Fruit fly (Drosophila melanogaster) whole organism, embryonic: ENCODE data around the gene CG4972.

Source experiments
- Abd-B ChIP-seq: fragments of 200-800 bp; sonication (Bioruptor generic); optimal IDR thresholded peaks from 2 replicates; lab custom pipeline; 2018; ENCODE audit warnings: missing biosample characterization, mild to moderate bottlenecking, missing genetic modification characterization, moderate library complexity
- BEAF-32 ChIP-seq: fragments of 200-800 bp; sonication (Bioruptor generic); optimal IDR thresholded peaks from 3 replicates; lab custom pipeline; 2017; ENCODE audit warnings: missing biosample characterization, missing genetic modification characterization, mild to moderate bottlenecking, moderate library complexity, missing genetic modification reagents
- Bgb ChIP-seq: fragments of 200-800 bp; sonication (Bioruptor generic); IDR thresholded peaks from 2 replicates; pipeline ENCODE4 v1.3.6; 2022; ENCODE audit warnings: missing biosample characterization, missing genetic modification characterization; ENCODE audit not compliant: partially characterized antibody
- CG10267 ChIP-seq: fragments of 200-800 bp; sonication (Bioruptor generic); optimal IDR thresholded peaks from 2 replicates; lab custom pipeline; 2018; ENCODE audit warnings: missing biosample characterization, mild to moderate bottlenecking, missing genetic modification characterization, moderate library complexity
- CG10565 ChIP-seq: fragments of 200-800 bp; sonication (Bioruptor generic); optimal IDR thresholded peaks from 3 replicates; lab custom pipeline; 2016; ENCODE audit warnings: missing biosample characterization, mild to moderate bottlenecking, missing genetic modification characterization
- CG11560 ChIP-seq: fragments of 200-800 bp; sonication (Bioruptor generic); IDR thresholded peaks from 3 replicates; pipeline ENCODE4 v1.3.6; 2022; ENCODE audit warnings: missing biosample characterization, missing genetic modification characterization
- CG14014 ChIP-seq: fragments of 200-800 bp; sonication (Bioruptor generic); IDR thresholded peaks from 2 replicates; pipeline ENCODE4 v1.3.6; 2022; ENCODE audit warnings: missing biosample characterization, missing genetic modification characterization
- CG14710 ChIP-seq: fragments of 200-800 bp; sonication (Bioruptor generic); optimal IDR thresholded peaks from 3 replicates; lab custom pipeline; 2019; ENCODE audit warnings: missing biosample characterization, mild to moderate bottlenecking, missing genetic modification characterization, moderate library complexity
- CG14860 ChIP-seq: fragments of 200-800 bp; sonication (Bioruptor generic); IDR thresholded peaks from 3 replicates; pipeline ENCODE4 v1.3.6; 2022; ENCODE audit warnings: missing biosample characterization, missing genetic modification characterization; ENCODE audit not compliant: partially characterized antibody
- CG17328 ChIP-seq: fragments of 200-800 bp; sonication (Bioruptor generic); IDR thresholded peaks from 2 replicates; pipeline ENCODE4 v1.3.6; 2022; ENCODE audit warnings: missing biosample characterization, missing genetic modification characterization
- CG18476 ChIP-seq: fragments of 200-800 bp; sonication (Bioruptor generic); optimal IDR thresholded peaks from 2 replicates; lab custom pipeline; 2016; ENCODE audit warnings: missing biosample characterization, mild to moderate bottlenecking, missing genetic modification characterization
- CG2116 ChIP-seq: fragments of 200-800 bp; sonication (Bioruptor generic); optimal IDR thresholded peaks from 3 replicates; lab custom pipeline; 2018; ENCODE audit warnings: missing biosample characterization, mild to moderate bottlenecking, missing genetic modification characterization
- CG33557 ChIP-seq: fragments of 200-800 bp; sonication (Bioruptor generic); optimal IDR thresholded peaks from 2 replicates; lab custom pipeline; 2019; ENCODE audit warnings: missing biosample characterization, mild to moderate bottlenecking, missing genetic modification characterization, moderate library complexity
- CG3995 ChIP-seq: fragments of 200-800 bp; sonication (Bioruptor generic); optimal IDR thresholded peaks from 3 replicates; lab custom pipeline; 2016; ENCODE audit warnings: missing biosample characterization, missing genetic modification characterization
- CG42726 ChIP-seq: fragments of 200-800 bp; sonication (Bioruptor generic); IDR thresholded peaks from 2 replicates; pipeline ENCODE4 v1.3.6; 2022; ENCODE audit warnings: missing biosample characterization, missing genetic modification characterization; ENCODE audit not compliant: partially characterized antibody
- CG4617 ChIP-seq: fragments of 200-800 bp; sonication (Bioruptor generic); optimal IDR thresholded peaks from 3 replicates; lab custom pipeline; 2016; ENCODE audit warnings: missing biosample characterization, missing genetic modification characterization, borderline replicate concordance
- CG6854 ChIP-seq: fragments of 200-800 bp; sonication (Bioruptor generic); optimal IDR thresholded peaks from 3 replicates; lab custom pipeline; 2017; ENCODE audit warnings: missing biosample characterization, mild to moderate bottlenecking, missing genetic modification characterization
- CG7357 ChIP-seq: fragments of 200-800 bp; sonication (Bioruptor generic); IDR thresholded peaks from 3 replicates; pipeline ENCODE4 v1.3.6; 2022; ENCODE audit warnings: missing biosample characterization, missing genetic modification characterization
- CG7928 ChIP-seq: fragments of 200-800 bp; sonication (Bioruptor generic); optimal IDR thresholded peaks from 2 replicates; lab custom pipeline; 2017; ENCODE audit warnings: missing biosample characterization, mild to moderate bottlenecking, missing genetic modification characterization
- ERR ChIP-seq: fragments of 200-800 bp; sonication (Bioruptor generic); optimal IDR thresholded peaks from 2 replicates; lab custom pipeline; 2016; ENCODE audit warnings: missing biosample characterization, missing genetic modification characterization
- Elba2 ChIP-seq: fragments of 200-800 bp; sonication (Bioruptor generic); optimal IDR thresholded peaks from 3 replicates; lab custom pipeline; 2016; ENCODE audit warnings: missing biosample characterization, missing genetic modification characterization
- HLHmδ ChIP-seq: fragments of 200-800 bp; sonication (Bioruptor generic); optimal IDR thresholded peaks from 2 replicates; lab custom pipeline; 2018; ENCODE audit warnings: missing biosample characterization, mild to moderate bottlenecking, missing genetic modification characterization, moderate library complexity
- MBD-R2 ChIP-seq: fragments of 200-800 bp; sonication (Bioruptor generic); IDR thresholded peaks from 2 replicates; pipeline ENCODE4 v1.3.6; 2022; ENCODE audit warnings: missing biosample characterization, missing genetic modification characterization
- MESR4 ChIP-seq: fragments of 200-800 bp; sonication (Bioruptor generic); optimal IDR thresholded peaks from 2 replicates; lab custom pipeline; 2018; ENCODE audit warnings: missing biosample characterization, mild to moderate bottlenecking, missing genetic modification characterization, moderate library complexity
- Meics ChIP-seq: fragments of 200-800 bp; sonication (Bioruptor generic); optimal IDR thresholded peaks from 2 replicates; lab custom pipeline; 2017; ENCODE audit warnings: missing biosample characterization, mild to moderate bottlenecking, missing genetic modification characterization
- Rx ChIP-seq: fragments of 200-800 bp; sonication (Bioruptor generic); IDR thresholded peaks from 2 replicates; pipeline ENCODE4 v1.3.6; 2022; ENCODE audit warnings: missing biosample characterization, missing genetic modification characterization
- Ssrp ChIP-seq: fragments of 200-800 bp; sonication (Bioruptor generic); optimal IDR thresholded peaks from 2 replicates; lab custom pipeline; 2018; ENCODE audit warnings: missing biosample characterization, mild to moderate bottlenecking, missing genetic modification characterization, moderate library complexity
- Tbp ChIP-seq: fragments of >200 bp; optimal IDR thresholded peaks from 2 replicates; lab custom pipeline; 2018; ENCODE audit warnings: missing biosample characterization, missing genetic modification characterization
- Usf ChIP-seq: fragments of 200-800 bp; sonication (Bioruptor generic); optimal IDR thresholded peaks from 2 replicates; lab custom pipeline; 2017; ENCODE audit warnings: missing genotype, missing biosample characterization, missing genetic modification characterization
- Vsx1 ChIP-seq: fragments of 200-800 bp; sonication (Bioruptor generic); optimal IDR thresholded peaks from 2 replicates; lab custom pipeline; 2017; ENCODE audit warnings: missing biosample characterization, mild to moderate bottlenecking, missing genetic modification characterization, missing genetic modification reagents
- Xrp1 ChIP-seq: fragments of 200-800 bp; sonication (Bioruptor generic); IDR thresholded peaks from 2 replicates; pipeline ENCODE4 v1.3.6; 2022; ENCODE audit warnings: missing biosample characterization, missing genetic modification characterization
- al ChIP-seq: fragments of 200-800 bp; sonication (Bioruptor generic); IDR thresholded peaks from 2 replicates; pipeline ENCODE4 v1.3.6; 2022; ENCODE audit warnings: missing biosample characterization, missing genetic modification characterization
- amos ChIP-seq: fragments of 200-800 bp; sonication (Bioruptor generic); IDR thresholded peaks from 2 replicates; pipeline ENCODE4 v1.3.6; 2022; ENCODE audit warnings: missing biosample characterization, missing genetic modification characterization; ENCODE audit not compliant: partially characterized antibody
- ase ChIP-seq: fragments of 200-800 bp; sonication (Bioruptor generic); IDR thresholded peaks from 3 replicates; pipeline ENCODE4 v1.3.6; 2022; ENCODE audit warnings: missing biosample characterization, missing genetic modification characterization
- cato ChIP-seq: fragments of 200-800 bp; sonication (Bioruptor generic); optimal IDR thresholded peaks from 2 replicates; lab custom pipeline; 2016; ENCODE audit warnings: missing biosample characterization, missing genetic modification characterization, borderline replicate concordance
- chinmo ChIP-seq: fragments of 200-800 bp; sonication (Bioruptor generic); IDR thresholded peaks from 4 replicates; pipeline ENCODE4 v1.3.6; 2022; ENCODE audit warnings: missing biosample characterization, missing genetic modification characterization; ENCODE audit not compliant: partially characterized antibody
- ci ChIP-seq: fragments of 200-800 bp; sonication (Bioruptor generic); IDR thresholded peaks from 3 replicates; pipeline ENCODE4 v1.3.6; 2022; ENCODE audit warnings: missing biosample characterization, missing genetic modification characterization
- dmrt99B ChIP-seq: fragments of 200-800 bp; sonication (Bioruptor generic); optimal IDR thresholded peaks from 2 replicates; lab custom pipeline; 2018; ENCODE audit warnings: missing biosample characterization, mild to moderate bottlenecking, missing genetic modification characterization, moderate library complexity
- lmd ChIP-seq: fragments of 200-800 bp; sonication (Bioruptor generic); IDR thresholded peaks from 2 replicates; pipeline ENCODE4 v1.3.6; 2022; ENCODE audit warnings: missing biosample characterization, missing genetic modification characterization
- lola ChIP-seq, 3 experiments: fragments of >200 bp in 2 of 3; fragments of 200-800 bp in 1 of 3; sonication (Bioruptor generic) in 1 of 3; optimal IDR thresholded peaks; 2 replicates each; lab custom pipeline; 2017 to 2019; ENCODE audit warnings: missing biosample characterization in 3 of 3, missing genetic modification characterization in 3 of 3, mild to moderate bottlenecking in 1 of 3, moderate library complexity in 1 of 3
- nerfin-1 ChIP-seq: fragments of 200-800 bp; sonication (Bioruptor generic); optimal IDR thresholded peaks from 3 replicates; lab custom pipeline; 2019; ENCODE audit warnings: missing biosample characterization, mild to moderate bottlenecking, missing genetic modification characterization, moderate library complexity
- sima ChIP-seq: fragments of 200-800 bp; sonication (Bioruptor generic); optimal IDR thresholded peaks from 2 replicates; lab custom pipeline; 2016; ENCODE audit warnings: missing biosample characterization, missing genetic modification characterization
- sisA ChIP-seq: fragments of 200-800 bp; sonication (Bioruptor generic); IDR thresholded peaks from 2 replicates; pipeline ENCODE4 v1.3.6; 2022; ENCODE audit warnings: missing biosample characterization, missing genetic modification characterization
- slbo ChIP-seq: fragments of 200-800 bp; sonication (Bioruptor generic); IDR thresholded peaks from 2 replicates; pipeline ENCODE4 v1.3.6; 2022; ENCODE audit warnings: missing biosample characterization, missing genetic modification characterization
- ssp ChIP-seq: fragments of 200-800 bp; sonication (Bioruptor generic); IDR thresholded peaks from 2 replicates; pipeline ENCODE4 v1.3.6; 2022; ENCODE audit warnings: missing biosample characterization, missing genetic modification characterization
- twi ChIP-seq: fragments of 200-800 bp; optimal IDR thresholded peaks from 2 replicates; lab custom pipeline; 2019; ENCODE audit warnings: missing biosample characterization, mild to moderate bottlenecking, missing genetic modification characterization, moderate library complexity
- unc-4 ChIP-seq: fragments of 200-800 bp; sonication (Bioruptor generic); IDR thresholded peaks from 2 replicates; pipeline ENCODE4 v1.3.6; 2022; ENCODE audit warnings: missing biosample characterization, missing genetic modification characterization; ENCODE audit not compliant: partially characterized antibody
- wdn ChIP-seq: fragments of 200-800 bp; sonication (Bioruptor generic); IDR thresholded peaks from 2 replicates; pipeline ENCODE4 v1.3.6; 2022; ENCODE audit warnings: missing biosample characterization, missing genetic modification characterization
- yki ChIP-seq: fragments of >200 bp; optimal IDR thresholded peaks from 3 replicates; lab custom pipeline; 2018

CG4972 gene

dm6 chr2L:10362408-10363067 lies 47.9 kb downstream of the CG4972 start, which contains the start of the genes Cand1 and pim (continued):
- peak; percentile 10 for TF ChIP-seq CG33557
- TF ChIP-seq Tbp (GFP tag; lab: Kevin White, UChicago), result no peak
- 0 out of 3 replicates have a peak, but pooled peaks have one; percentile 12 for TF ChIP-seq CG14860 (GFP tag; lab: Robert Waterston, UW)
- no peak for TF ChIP-seq Usf (GFP tag; lab: Kevin White, UChicago)
- no peak for TF ChIP-seq ase (GFP tag; lab: Robert Waterston, UW)
- TF ChIP-seq ERR (GFP tag; lab: Kevin White, UChicago), result no peak
- TF ChIP-seq twi, result peak; percentile 15
- TF ChIP-seq dmrt99B, result no peak
- no peak for TF ChIP-seq Elba2 (GFP tag; lab: Kevin White, UChicago)
- TF ChIP-seq Meics, result no peak
- no peak for TF ChIP-seq CG7928
- peak; percentile 71 for TF ChIP-seq amos (GFP tag; lab: Robert Waterston, UW)
- TF ChIP-seq sisA, result no peak
- TF ChIP-seq ci (GFP tag; lab: Robert Waterston, UW), result no peak
- TF ChIP-seq cato (GFP tag; lab: Kevin White, UChicago), result no peak
- TF ChIP-seq chinmo (GFP tag; lab: Robert Waterston, UW), result 0 out of 4 replicates have a peak, but pooled peaks have one; percentile 38
- peak; percentile 29; the same call in 1 of the 2 replicates for TF ChIP-seq ssp (GFP tag; lab: Robert Waterston, UW)
- TF ChIP-seq unc-4 (GFP tag; lab: Robert Waterston, UW), result peak; percentile 73
- TF ChIP-seq al (GFP tag; lab: Robert Waterston, UW), result no peak
- no peak for TF ChIP-seq Ssrp
- no peak for TF ChIP-seq CG18476
- TF ChIP-seq CG4617 (GFP tag; lab: Kevin White, UChicago), result peak; percentile 49
- TF ChIP-seq Xrp1 (GFP tag; lab: Robert Waterston, UW), result no peak
- peak; percentile 77 for TF ChIP-seq CG14710 (tag; lab: Kevin White, UChicago)
- TF ChIP-seq lmd (GFP tag; lab: Robert Waterston, UW), result no peak
- TF ChIP-seq CG3995, result no peak
- no peak for TF ChIP-seq CG7357 (GFP tag; lab: Robert Waterston, UW)
- peak; percentile 57 for TF ChIP-seq MESR4
- TF ChIP-seq CG2116 (GFP tag; lab: Kevin White, UChicago), result peak; percentile 31
- no peak for TF ChIP-seq CG6854 (GFP tag; lab: Kevin White, UChicago)
- TF ChIP-seq CG14014, result no peak
- peak; percentile 77 for TF ChIP-seq BEAF-32
- TF ChIP-seq lola (GFP tag; optimal IDR thresholded peaks at IDR 0.05; lab: Kevin White, UChicago), result peak in 1 of 3 experiments; percentile 19
- no peak for TF ChIP-seq CG11560
- peak; percentile 36 for TF ChIP-seq Abd-B (GFP tag; lab: Kevin White, UChicago)
- TF ChIP-seq slbo, result peak; percentile 55; the same call in 1 of the 2 replicates
- TF ChIP-seq Bgb (GFP tag; lab: Robert Waterston, UW), result peak; percentile 65
- no peak for TF ChIP-seq CG10565
- TF ChIP-seq CG10267 (tag; lab: Kevin White, UChicago), result peak; percentile 54
- no peak; the same call in 1 of the 2 replicates for TF ChIP-seq CG42726 (GFP tag; lab: Robert Waterston, UW)
- TF ChIP-seq Rx (GFP tag; lab: Robert Waterston, UW), result no peak
- no peak for TF ChIP-seq wdn (GFP tag; lab: Robert Waterston, UW)
- peak; percentile 28; the same call in 1 of the 2 replicates for TF ChIP-seq MBD-R2
- peak; percentile 26 for TF ChIP-seq nerfin-1 (tag; lab: Kevin White, UChicago)
- no peak for TF ChIP-seq HLHmδ (GFP tag; lab: Kevin White, UChicago)
- no peak for TF ChIP-seq Vsx1 (GFP tag; lab: Kevin White, UChicago)
- no peak for TF ChIP-seq CG17328
- no peak for TF ChIP-seq yki (lab: Kevin White, UChicago)
- no peak for TF ChIP-seq sima (GFP tag; lab: Kevin White, UChicago)
